Worm (Caenorhabditis elegans) whole organism, late embryonic: ENCODE measurements around the gene lurp-1.

Experiments used
- F13H6.1 ChIP-seq: sonication (generic microtip); optimal IDR thresholded peaks from 2 replicates; lab custom pipeline; 2016; ENCODE audit warnings: missing genetic modification characterization, missing compliant biosample characterization
- K02D7.2 ChIP-seq: sonication (generic microtip); optimal IDR thresholded peaks from 2 replicates; lab custom pipeline; 2017; ENCODE audit warnings: mild to moderate bottlenecking, missing genetic modification characterization, missing compliant biosample characterization
- ceh-2 ChIP-seq: sonication (generic microtip); optimal IDR thresholded peaks from 2 replicates; lab custom pipeline; 2016; ENCODE audit warnings: missing genotype, missing genetic modification characterization, missing compliant biosample characterization
- dmd-4 ChIP-seq: sonication (generic microtip); optimal IDR thresholded peaks from 2 replicates; lab custom pipeline; 2016; ENCODE audit warnings: borderline replicate concordance, missing genetic modification characterization, missing compliant biosample characterization
- nfya-1 ChIP-seq: sonication (generic microtip); optimal IDR thresholded peaks from 2 replicates; lab custom pipeline; 2017; ENCODE audit warnings: missing genetic modification characterization, mild to moderate bottlenecking, missing compliant biosample characterization, antibody characterized with exemption, moderate library complexity
- nhr-11 ChIP-seq: fragments of 150-350 bp; optimal IDR thresholded peaks from 2 replicates; lab custom pipeline; 2014; ENCODE audit warnings: missing biosample characterization, missing genetic modification characterization
- pha-4 ChIP-seq: fragments of 150-350 bp; optimal IDR thresholded peaks from 2 replicates; lab custom pipeline; 2018; ENCODE audit warnings: missing biosample characterization, missing genetic modification reagents, missing genetic modification characterization
- pqm-1 ChIP-seq: sonication (generic microtip); optimal IDR thresholded peaks from 2 replicates; lab custom pipeline; 2016; ENCODE audit warnings: missing genetic modification characterization, missing compliant biosample characterization
- sdc-2 ChIP-seq: sonication (generic microtip); optimal IDR thresholded peaks from 2 replicates; lab custom pipeline; 2016; ENCODE audit warnings: missing genotype, missing genetic modification characterization, missing compliant biosample characterization
- sox-4 ChIP-seq: sonication (generic microtip); optimal IDR thresholded peaks from 2 replicates; lab custom pipeline; 2017; ENCODE audit warnings: mild to moderate bottlenecking, missing genetic modification characterization, inconsistent platforms, missing compliant biosample characterization

DNA sequence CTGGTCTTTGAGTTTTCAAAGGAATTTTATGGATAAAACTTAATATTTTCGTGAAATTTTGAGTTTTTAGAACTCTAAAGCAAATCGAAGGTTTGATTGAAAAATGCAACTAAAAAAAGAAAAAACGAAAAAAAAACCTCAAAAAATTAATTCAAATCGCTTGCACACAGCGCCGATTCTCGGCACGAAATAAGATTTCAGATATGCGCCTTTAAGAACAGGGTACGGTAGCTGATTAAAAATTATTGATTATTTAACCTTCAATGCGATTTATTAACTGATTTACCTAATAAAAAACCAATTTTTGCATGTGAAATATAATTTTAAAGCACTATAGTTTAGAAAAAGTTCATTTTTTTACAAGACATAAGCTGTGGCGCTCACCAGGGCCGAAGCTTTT, 27.8 kb upstream of the lurp-1 start:
- no peak for TF ChIP-seq sox-4
- no peak for TF ChIP-seq F13H6.1 (tag; lab: Kevin White, UChicago)
- no peak for TF ChIP-seq pqm-1 (tag; lab: Kevin White, UChicago)
- TF ChIP-seq pha-4: no peak
- no peak for TF ChIP-seq ceh-2 (tag; lab: Kevin White, UChicago)
- no peak for TF ChIP-seq nfya-1 (tag; lab: Kevin White, UChicago)
- no peak for TF ChIP-seq K02D7.2 (tag; lab: Kevin White, UChicago)
- no peak for TF ChIP-seq sdc-2
- no peak for TF ChIP-seq dmd-4
- no peak for TF ChIP-seq nhr-11 (tag; lab: Kevin White, UChicago)
